Worm (Caenorhabditis elegans) whole organism, L3 larva: ENCODE data around the gene irld-33.

Experiments used
- fos-1 ChIP-seq: fragments of 150-350 bp; optimal IDR thresholded peaks from 2 replicates; lab custom pipeline; 2014; ENCODE audit warnings: missing biosample characterization, missing genetic modification characterization
- nhr-25 ChIP-seq: sonication (generic microtip); optimal IDR thresholded peaks from 2 replicates; lab custom pipeline; 2017; ENCODE audit warnings: missing biosample characterization, missing genetic modification characterization
- skn-1 ChIP-seq: fragments of 150-350 bp; optimal IDR thresholded peaks from 2 replicates; lab custom pipeline; 2014; ENCODE audit warnings: missing biosample characterization, missing genetic modification characterization
- snpc-4 ChIP-seq: fragments of 150-350 bp; optimal IDR thresholded peaks from 2 replicates; lab custom pipeline; 2014; ENCODE audit warnings: missing biosample characterization, missing genetic modification characterization
- ztf-11 ChIP-seq: fragments of 150-350 bp; optimal IDR thresholded peaks from 2 replicates; lab custom pipeline; 2014; ENCODE audit warnings: missing biosample characterization, missing genetic modification characterization

ce11 chrII:1719153-1719552 lies 19.7 kb upstream of the irld-33 start, which contains the start of gene fbxb-48:
- TF ChIP-seq ztf-11 (tag; lab: Kevin White, UChicago) = no peak
- no peak for TF ChIP-seq nhr-25 (tag; lab: Kevin White, UChicago)
- TF ChIP-seq fos-1 (tag; lab: Kevin White, UChicago) = no peak
- TF ChIP-seq snpc-4 (tag; lab: Kevin White, UChicago) = no peak
- no peak for TF ChIP-seq skn-1 (tag; lab: Kevin White, UChicago)
